Fruit fly (Drosophila melanogaster): ENCODE results near the gene CG13033.

The CG13033 gene

DNA sequence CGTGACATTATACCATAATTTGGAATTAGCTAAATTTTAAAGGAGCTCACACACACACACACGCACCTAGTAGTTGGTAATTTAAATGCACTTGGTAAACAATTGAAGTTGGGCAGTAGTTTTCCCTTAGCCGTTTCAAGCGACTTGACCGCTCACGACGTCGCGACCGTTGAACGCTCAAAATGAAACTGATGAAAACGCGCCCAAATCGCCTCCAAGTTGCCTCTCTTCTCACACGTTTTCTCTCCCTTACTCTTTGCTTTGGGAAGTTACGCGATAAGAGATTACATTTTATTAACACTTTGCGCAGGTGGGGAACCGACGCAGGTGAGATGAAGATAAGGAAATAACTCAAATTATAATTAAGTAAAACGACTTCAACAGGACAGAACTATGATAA is 26.8 kb upstream of the CG13033 start:
- TF ChIP-seq psq (optimal IDR thresholded peaks at IDR 0.05) = no peak
- TF ChIP-seq Myc (optimal IDR thresholded peaks at IDR 0.05) = no peak
- no peak for TF ChIP-seq insv (optimal IDR thresholded peaks at IDR 0.05)
- TF ChIP-seq Sin3A (optimal IDR thresholded peaks at IDR 0.05) = no peak
- no peak for TF ChIP-seq ttk (optimal IDR thresholded peaks at IDR 0.05)
- no peak for TF ChIP-seq h (optimal IDR thresholded peaks at IDR 0.05)

DNA sequence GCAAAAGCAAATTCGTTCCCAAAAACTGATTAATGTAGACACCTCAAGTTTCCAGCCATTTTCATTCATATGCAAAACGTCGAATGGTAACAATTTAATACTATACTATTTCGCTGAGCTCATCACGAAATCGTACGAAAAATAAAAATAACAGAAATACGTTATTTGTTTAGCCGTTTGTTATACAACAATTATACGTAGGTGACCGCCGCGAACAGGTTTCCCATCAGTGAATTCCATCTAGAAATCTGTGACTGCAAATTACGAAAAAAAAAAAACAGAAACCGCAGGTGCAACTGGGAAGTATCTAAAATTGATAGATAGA is 26.3 kb upstream of the CG13033 start:
- TF ChIP-seq h (optimal IDR thresholded peaks at IDR 0.05) = no peak
- TF ChIP-seq Myc (optimal IDR thresholded peaks at IDR 0.05) = no peak
- no peak for TF ChIP-seq Sin3A (optimal IDR thresholded peaks at IDR 0.05)
- no peak for TF ChIP-seq psq (optimal IDR thresholded peaks at IDR 0.05)
- no peak for TF ChIP-seq insv (optimal IDR thresholded peaks at IDR 0.05)
- TF ChIP-seq ttk (optimal IDR thresholded peaks at IDR 0.05) = no peak

- no peak for TF ChIP-seq psq (optimal IDR thresholded peaks at IDR 0.05)
These were observed 25.7 kb upstream of the CG13033 start for dm6 chr3L:16571014-16571738.

dm6 chr3L:16569456-16569855 is 24.0 kb upstream of the CG13033 start:
- no peak for TF ChIP-seq Myc (optimal IDR thresholded peaks at IDR 0.05)
- TF ChIP-seq ttk (optimal IDR thresholded peaks at IDR 0.05) = no peak
- TF ChIP-seq psq (optimal IDR thresholded peaks at IDR 0.05) = no peak
- TF ChIP-seq insv (optimal IDR thresholded peaks at IDR 0.05) = no peak
- TF ChIP-seq h (optimal IDR thresholded peaks at IDR 0.05) = no peak
- TF ChIP-seq Sin3A (optimal IDR thresholded peaks at IDR 0.05) = no peak

- TF ChIP-seq psq (optimal IDR thresholded peaks at IDR 0.05) (no peak), ttk (optimal IDR thresholded peaks at IDR 0.05) (no peak), h (optimal IDR thresholded peaks at IDR 0.05) (no peak), Myc (optimal IDR thresholded peaks at IDR 0.05) (no peak), insv (optimal IDR thresholded peaks at IDR 0.05) (no peak), Sin3A (optimal IDR thresholded peaks at IDR 0.05) (no peak)
These were observed 22.1 kb upstream of the CG13033 start for dm6 chr3L:16567495-16567894.

dm6 chr3L:16566700-16567221 is 21.3 kb upstream of the CG13033 start, which contains the start of gene UQCR-6.4L:
TSS of gene UQCR-6.4L (plus strand) at chr3L:16566750.
- TF ChIP-seq h (optimal IDR thresholded peaks at IDR 0.05) = no peak

dm6 chr3L:16566093-16566492 is 20.7 kb upstream of the CG13033 start:
- TF ChIP-seq ttk (optimal IDR thresholded peaks at IDR 0.05) = no peak
- no peak for TF ChIP-seq Sin3A (optimal IDR thresholded peaks at IDR 0.05)

DNA sequence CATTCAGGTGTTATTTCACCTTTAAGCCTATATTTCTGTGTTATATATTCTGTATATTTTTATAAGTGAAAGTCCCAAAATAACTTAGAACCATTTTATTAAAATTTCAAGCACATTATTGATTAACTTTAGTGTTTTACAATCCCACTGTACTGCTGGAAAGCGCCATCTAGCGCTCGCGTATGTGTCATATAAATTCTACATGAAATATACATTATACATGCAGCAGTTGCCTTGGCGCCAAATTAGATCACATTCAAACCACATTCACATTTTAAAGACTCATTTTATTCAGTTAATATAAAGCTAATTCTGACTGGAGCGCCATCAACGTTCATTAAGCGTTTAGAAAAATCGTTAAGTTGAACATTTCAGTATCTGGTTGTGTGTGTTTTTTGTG is 17.9 kb upstream of the CG13033 start:
- TF ChIP-seq insv (optimal IDR thresholded peaks at IDR 0.05) (no peak), ttk (optimal IDR thresholded peaks at IDR 0.05) (no peak), Myc (optimal IDR thresholded peaks at IDR 0.05) (no peak), psq (optimal IDR thresholded peaks at IDR 0.05) (no peak), Sin3A (optimal IDR thresholded peaks at IDR 0.05) (no peak), h (optimal IDR thresholded peaks at IDR 0.05) (no peak)

- TF ChIP-seq psq (optimal IDR thresholded peaks at IDR 0.05) = no peak
- no peak for TF ChIP-seq Myc (optimal IDR thresholded peaks at IDR 0.05)
- no peak for TF ChIP-seq insv (optimal IDR thresholded peaks at IDR 0.05)
- TF ChIP-seq ttk (optimal IDR thresholded peaks at IDR 0.05) = no peak
- TF ChIP-seq Sin3A (optimal IDR thresholded peaks at IDR 0.05) = no peak
- no peak for TF ChIP-seq h (optimal IDR thresholded peaks at IDR 0.05)
These were observed 11.1 kb upstream of the CG13033 start, which contains the start of gene CG4229 for dm6 chr3L:16556523-16556922. TSS of gene CG4229 (plus strand) at chr3L:16556823.

DNA sequence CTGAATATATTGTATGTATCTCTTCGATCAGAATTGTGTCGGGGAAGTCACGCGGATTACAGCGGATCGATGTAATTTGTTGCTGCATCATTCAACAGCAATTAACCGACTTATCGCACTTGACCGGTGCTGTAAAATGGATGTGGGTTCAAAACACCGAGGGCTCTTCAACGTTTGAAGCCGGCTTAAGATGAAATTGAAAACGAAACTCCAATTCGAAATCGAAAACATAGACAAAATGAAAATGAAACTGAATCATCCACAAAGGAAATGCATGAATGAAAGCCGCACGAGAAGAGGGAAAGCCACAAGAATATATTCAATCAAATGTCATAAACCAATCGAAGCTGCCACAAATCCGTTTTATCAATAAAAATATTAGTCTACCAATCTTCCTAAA is 731 bp upstream of the CG13033 start:
- no peak for TF ChIP-seq psq (optimal IDR thresholded peaks at IDR 0.05)

dm6 chr3L:16544220-16544619 is 1.2 kb downstream of the CG13033 start:
- no peak for TF ChIP-seq ttk (optimal IDR thresholded peaks at IDR 0.05)
- no peak for TF ChIP-seq Myc (optimal IDR thresholded peaks at IDR 0.05)
- TF ChIP-seq insv (optimal IDR thresholded peaks at IDR 0.05) = no peak
- no peak for TF ChIP-seq psq (optimal IDR thresholded peaks at IDR 0.05)
- no peak for TF ChIP-seq h (optimal IDR thresholded peaks at IDR 0.05)
- no peak for TF ChIP-seq Sin3A (optimal IDR thresholded peaks at IDR 0.05)

- TF ChIP-seq Sin3A (optimal IDR thresholded peaks at IDR 0.05) = no peak
These were observed 2.3 kb downstream of the CG13033 start, which contains the start of gene CG43373 for dm6 chr3L:16542998-16543624. TSS of gene CG43373 (minus strand) at chr3L:16543370.

DNA sequence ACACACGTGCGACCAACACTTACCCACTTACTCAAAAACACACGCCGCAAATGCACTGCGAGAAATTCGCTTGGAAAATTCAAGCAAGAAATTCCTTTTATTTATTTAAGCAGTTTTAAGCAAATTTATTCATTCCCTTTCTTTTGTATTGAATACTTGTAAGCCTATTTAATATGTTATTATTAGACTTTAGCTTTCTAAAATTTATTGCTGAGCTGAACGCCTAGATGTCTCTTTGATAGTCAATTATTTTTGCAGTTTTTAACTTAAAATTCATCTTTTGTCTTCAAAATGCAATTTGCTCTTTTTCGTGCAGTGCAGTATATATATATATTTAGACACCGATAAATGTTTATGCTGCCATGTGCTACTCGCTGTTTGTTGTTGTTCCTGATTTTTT is 11.5 kb downstream of the CG13033 start:
- no peak for TF ChIP-seq Sin3A (optimal IDR thresholded peaks at IDR 0.05)
- TF ChIP-seq Myc (optimal IDR thresholded peaks at IDR 0.05) = no peak
- TF ChIP-seq h (optimal IDR thresholded peaks at IDR 0.05) = no peak
- TF ChIP-seq psq (optimal IDR thresholded peaks at IDR 0.05) = no peak
- TF ChIP-seq ttk (optimal IDR thresholded peaks at IDR 0.05) = no peak
- no peak for TF ChIP-seq insv (optimal IDR thresholded peaks at IDR 0.05)

All from Kc167 (cell line).